Fruit fly (Drosophila melanogaster) whole organism, embryonic: ENCODE data around the gene NELF-B.
A peak's percentile ranks its signal among the peaks of the same experiment; 100 is the strongest.

Source experiments
- Asciz ChIP-seq: fragments of 200-800 bp; sonication (Bioruptor generic); optimal IDR thresholded peaks from 2 replicates; lab custom pipeline; 2017; ENCODE audit warnings: missing biosample characterization, mild to moderate bottlenecking, missing genetic modification characterization, missing genetic modification reagents
- CG1024 ChIP-seq: fragments of 200-800 bp; sonication (Bioruptor generic); IDR thresholded peaks from 2 replicates; pipeline ENCODE4 v1.3.6; 2022; ENCODE audit warnings: missing biosample characterization, missing genetic modification characterization
- CG10431 ChIP-seq: fragments of 200-800 bp; sonication (Bioruptor generic); optimal IDR thresholded peaks from 3 replicates; lab custom pipeline; 2018; ENCODE audit warnings: missing biosample characterization, mild to moderate bottlenecking, missing genetic modification characterization
- CG10462 ChIP-seq: fragments of 200-800 bp; sonication (Bioruptor generic); optimal IDR thresholded peaks from 2 replicates; lab custom pipeline; 2016; ENCODE audit warnings: missing biosample characterization, missing genetic modification characterization
- CG11085 ChIP-seq: fragments of 200-800 bp; sonication (Bioruptor generic); IDR thresholded peaks from 2 replicates; pipeline ENCODE4 v1.3.6; 2022; ENCODE audit warnings: missing biosample characterization, missing genetic modification characterization
- CG11456 ChIP-seq: fragments of 200-800 bp; sonication (Bioruptor generic); IDR thresholded peaks from 3 replicates; pipeline ENCODE4 v1.3.6; 2022; ENCODE audit warnings: missing biosample characterization, missing genetic modification characterization
- CG11504 ChIP-seq: fragments of 200-800 bp; sonication (Bioruptor generic); optimal IDR thresholded peaks from 3 replicates; lab custom pipeline; 2019; ENCODE audit warnings: missing biosample characterization, mild to moderate bottlenecking, missing genetic modification characterization, moderate library complexity
- CG1233 ChIP-seq: fragments of 200-800 bp; sonication (Bioruptor generic); optimal IDR thresholded peaks from 4 replicates; lab custom pipeline; 2018; ENCODE audit warnings: missing biosample characterization, mild to moderate bottlenecking, missing genetic modification characterization
- CG13424 ChIP-seq: fragments of 200-800 bp; sonication (Bioruptor generic); optimal IDR thresholded peaks from 2 replicates; lab custom pipeline; 2019; ENCODE audit warnings: missing biosample characterization, mild to moderate bottlenecking, missing genetic modification characterization, moderate library complexity
- CG1647 ChIP-seq: fragments of 200-800 bp; sonication (Bioruptor generic); optimal IDR thresholded peaks from 3 replicates; lab custom pipeline; 2016; ENCODE audit warnings: missing biosample characterization, missing genetic modification characterization
- CG17186 ChIP-seq: fragments of 200-800 bp; sonication (Bioruptor generic); optimal IDR thresholded peaks from 3 replicates; lab custom pipeline; 2017; ENCODE audit warnings: missing biosample characterization, missing genetic modification reagents, missing genetic modification characterization
- CG17359 ChIP-seq: fragments of 200-800 bp; sonication (Bioruptor generic); optimal IDR thresholded peaks from 3 replicates; lab custom pipeline; 2018; ENCODE audit warnings: missing biosample characterization, mild to moderate bottlenecking, missing genetic modification characterization, moderate library complexity
- CG18011 ChIP-seq: fragments of 200-800 bp; sonication (Bioruptor generic); optimal IDR thresholded peaks from 2 replicates; lab custom pipeline; 2017; ENCODE audit warnings: missing biosample characterization, missing genetic modification characterization, mild to moderate bottlenecking, moderate library complexity, missing genotype
- CG18764 ChIP-seq: fragments of 200-800 bp; sonication (Bioruptor generic); optimal IDR thresholded peaks from 3 replicates; lab custom pipeline; 2016; ENCODE audit warnings: missing biosample characterization, missing genetic modification characterization
- CG3065 ChIP-seq: fragments of 200-800 bp; sonication (Bioruptor generic); optimal IDR thresholded peaks from 2 replicates; lab custom pipeline; 2016; ENCODE audit warnings: missing biosample characterization, missing genetic modification characterization
- CG34422 ChIP-seq: fragments of 200-800 bp; sonication (Bioruptor generic); IDR thresholded peaks from 3 replicates; pipeline ENCODE4 v1.3.6; 2022; ENCODE audit warnings: missing biosample characterization, missing genetic modification characterization
- CG3726 ChIP-seq: fragments of 200-800 bp; sonication (Bioruptor generic); IDR thresholded peaks from 3 replicates; pipeline ENCODE4, ENCODE4 v1.3.6; 2022; ENCODE audit warnings: missing biosample characterization, missing genetic modification characterization
- CG3838 ChIP-seq: fragments of 200-800 bp; sonication (Bioruptor generic); optimal IDR thresholded peaks from 3 replicates; lab custom pipeline; 2016; ENCODE audit warnings: missing biosample characterization, missing genetic modification characterization
- CG43689 ChIP-seq: fragments of 200-800 bp; sonication (Bioruptor generic); IDR thresholded peaks from 2 replicates; pipeline ENCODE4 v1.3.6; 2022; ENCODE audit warnings: missing biosample characterization, missing genetic modification characterization
- CG4854 ChIP-seq: fragments of 200-800 bp; sonication (Bioruptor generic); optimal IDR thresholded peaks from 2 replicates; lab custom pipeline; 2016; ENCODE audit warnings: missing biosample characterization, missing genetic modification characterization, inconsistent platforms
- CG7556 ChIP-seq: fragments of 200-800 bp; sonication (Bioruptor generic); optimal IDR thresholded peaks from 2 replicates; lab custom pipeline; 2017; ENCODE audit warnings: missing biosample characterization, mild to moderate bottlenecking, missing genetic modification characterization
- CG8290 ChIP-seq, 3 experiments: fragments of 200-800 bp; sonication (Bioruptor generic); optimal IDR thresholded peaks; 2 replicates each; lab custom pipeline; 2016 to 2019; ENCODE audit warnings: missing biosample characterization in 3 of 3, missing genetic modification characterization in 3 of 3, mild to moderate bottlenecking in 2 of 3, moderate library complexity in 1 of 3
- Chrac-16 ChIP-seq: fragments of 200-800 bp; sonication (Bioruptor generic); optimal IDR thresholded peaks from 3 replicates; lab custom pipeline; 2016; ENCODE audit warnings: missing biosample characterization, missing genetic modification characterization
- E2f1 ChIP-seq: fragments of 200-800 bp; sonication (Bioruptor generic); IDR thresholded peaks from 2 replicates; pipeline ENCODE4 v1.3.6; 2022; ENCODE audit warnings: missing biosample characterization, missing genetic modification characterization
- ERR ChIP-seq: fragments of 200-800 bp; sonication (Bioruptor generic); optimal IDR thresholded peaks from 2 replicates; lab custom pipeline; 2016; ENCODE audit warnings: missing biosample characterization, missing genetic modification characterization
- Eip74EF ChIP-seq, 2 experiments: fragments of 200-800 bp in 1 of 2; fragments of >200 bp in 1 of 2; sonication (Bioruptor generic) in 1 of 2; optimal IDR thresholded peaks; 2 replicates each; lab custom pipeline; 2017 to 2019; ENCODE audit warnings: missing biosample characterization in 2 of 2, missing genetic modification characterization in 2 of 2, mild to moderate bottlenecking in 1 of 2, moderate library complexity in 1 of 2
- Elba2 ChIP-seq: fragments of 200-800 bp; sonication (Bioruptor generic); optimal IDR thresholded peaks from 3 replicates; lab custom pipeline; 2016; ENCODE audit warnings: missing biosample characterization, missing genetic modification characterization
- Nf-YB ChIP-seq: fragments of 200-800 bp; sonication (Bioruptor generic); optimal IDR thresholded peaks from 3 replicates; lab custom pipeline; 2019; ENCODE audit warnings: missing biosample characterization, mild to moderate bottlenecking, missing genetic modification characterization, moderate library complexity
- Oaz ChIP-seq: fragments of 200-800 bp; sonication (Bioruptor generic); IDR thresholded peaks from 2 replicates; pipeline ENCODE4 v1.3.6; 2022; ENCODE audit warnings: missing biosample characterization, missing genetic modification characterization
- Poxn ChIP-seq: fragments of 200-800 bp; sonication (Bioruptor generic); IDR thresholded peaks from 2 replicates; pipeline ENCODE4 v1.3.6; 2022; ENCODE audit warnings: missing biosample characterization, missing genetic modification characterization
- Rfx ChIP-seq: fragments of 200-800 bp; sonication (Bioruptor generic); IDR thresholded peaks from 2 replicates; pipeline ENCODE4 v1.3.6; 2022; ENCODE audit warnings: missing biosample characterization, missing genetic modification characterization
- Rx ChIP-seq: fragments of 200-800 bp; sonication (Bioruptor generic); IDR thresholded peaks from 2 replicates; pipeline ENCODE4 v1.3.6; 2022; ENCODE audit warnings: missing biosample characterization, missing genetic modification characterization
- Sox100B ChIP-seq: fragments of 200-800 bp; sonication (Bioruptor generic); optimal IDR thresholded peaks from 3 replicates; lab custom pipeline; 2018; ENCODE audit warnings: missing biosample characterization, mild to moderate bottlenecking, missing genetic modification characterization
- Sox102F ChIP-seq: fragments of 200-800 bp; sonication (Bioruptor generic); optimal IDR thresholded peaks from 2 replicates; lab custom pipeline; 2018; ENCODE audit warnings: missing biosample characterization, mild to moderate bottlenecking, missing genetic modification characterization, moderate library complexity
- aop ChIP-seq: fragments of 200-800 bp; sonication (Bioruptor generic); IDR thresholded peaks from 2 replicates; pipeline ENCODE4 v1.3.6; 2022; ENCODE audit warnings: missing biosample characterization, missing genetic modification characterization
- cad ChIP-seq: fragments of >200 bp; optimal IDR thresholded peaks from 2 replicates; lab custom pipeline; 2017; ENCODE audit warnings: missing biosample characterization, missing genetic modification characterization
- danr ChIP-seq: fragments of 200-800 bp; sonication (Bioruptor generic); IDR thresholded peaks from 2 replicates; pipeline ENCODE4 v1.3.6; 2022; ENCODE audit warnings: missing biosample characterization, missing genetic modification characterization
- gfzf ChIP-seq: fragments of 200-800 bp; sonication (Bioruptor generic); optimal IDR thresholded peaks from 2 replicates; lab custom pipeline; 2016; ENCODE audit warnings: missing biosample characterization, mild to moderate bottlenecking, missing genetic modification characterization, moderate library complexity
- inv ChIP-seq: fragments of 200-800 bp; sonication (Bioruptor generic); IDR thresholded peaks from 2 replicates; pipeline ENCODE4 v1.3.6; 2022; ENCODE audit warnings: missing biosample characterization, missing genetic modification characterization; ENCODE audit not compliant: partially characterized antibody
- klu ChIP-seq: fragments of 200-800 bp; sonication (Bioruptor generic); IDR thresholded peaks from 2 replicates; pipeline ENCODE4 v1.3.6; 2022; ENCODE audit warnings: missing biosample characterization, missing genetic modification characterization
- nmo ChIP-seq: fragments of 200-800 bp; sonication (Bioruptor generic); optimal IDR thresholded peaks from 2 replicates; lab custom pipeline; 2018; ENCODE audit warnings: missing biosample characterization, mild to moderate bottlenecking, missing genetic modification characterization, moderate library complexity
- prd ChIP-seq, 3 experiments: fragments of >200 bp in 2 of 3; fragments of 200-800 bp in 1 of 3; sonication (Bioruptor generic) in 1 of 3; optimal IDR thresholded peaks in 2 of 3; IDR thresholded peaks in 1 of 3; 2 replicates in 2 of 3; 3 replicates in 1 of 3; pipeline versions ENCODE4 v1.3.6 to Lab custom; 2017 to 2022; ENCODE audit warnings: missing biosample characterization in 1 of 3, missing genetic modification characterization in 1 of 3
- ro ChIP-seq: fragments of 200-800 bp; sonication (Bioruptor generic); IDR thresholded peaks from 2 replicates; pipeline ENCODE4 v1.3.6; 2022; ENCODE audit warnings: missing biosample characterization, missing genetic modification characterization
- scrt ChIP-seq: fragments of 200-800 bp; sonication (Bioruptor generic); optimal IDR thresholded peaks from 2 replicates; lab custom pipeline; 2018; ENCODE audit warnings: missing biosample characterization, mild to moderate bottlenecking, missing genetic modification characterization, moderate library complexity
- sens-2 ChIP-seq: fragments of 200-800 bp; sonication (Bioruptor generic); IDR thresholded peaks from 2 replicates; pipeline ENCODE4 v1.3.6; 2022; ENCODE audit warnings: missing biosample characterization, missing genetic modification characterization
- slbo ChIP-seq: fragments of 200-800 bp; sonication (Bioruptor generic); IDR thresholded peaks from 2 replicates; pipeline ENCODE4 v1.3.6; 2022; ENCODE audit warnings: missing biosample characterization, missing genetic modification characterization
- twi ChIP-seq: fragments of 200-800 bp; optimal IDR thresholded peaks from 2 replicates; lab custom pipeline; 2019; ENCODE audit warnings: missing biosample characterization, mild to moderate bottlenecking, missing genetic modification characterization, moderate library complexity
- vfl ChIP-seq: fragments of 200-800 bp; sonication (Bioruptor generic); optimal IDR thresholded peaks from 2 replicates; lab custom pipeline; 2016; ENCODE audit warnings: missing biosample characterization, missing genetic modification characterization

The NELF-B gene

DNA sequence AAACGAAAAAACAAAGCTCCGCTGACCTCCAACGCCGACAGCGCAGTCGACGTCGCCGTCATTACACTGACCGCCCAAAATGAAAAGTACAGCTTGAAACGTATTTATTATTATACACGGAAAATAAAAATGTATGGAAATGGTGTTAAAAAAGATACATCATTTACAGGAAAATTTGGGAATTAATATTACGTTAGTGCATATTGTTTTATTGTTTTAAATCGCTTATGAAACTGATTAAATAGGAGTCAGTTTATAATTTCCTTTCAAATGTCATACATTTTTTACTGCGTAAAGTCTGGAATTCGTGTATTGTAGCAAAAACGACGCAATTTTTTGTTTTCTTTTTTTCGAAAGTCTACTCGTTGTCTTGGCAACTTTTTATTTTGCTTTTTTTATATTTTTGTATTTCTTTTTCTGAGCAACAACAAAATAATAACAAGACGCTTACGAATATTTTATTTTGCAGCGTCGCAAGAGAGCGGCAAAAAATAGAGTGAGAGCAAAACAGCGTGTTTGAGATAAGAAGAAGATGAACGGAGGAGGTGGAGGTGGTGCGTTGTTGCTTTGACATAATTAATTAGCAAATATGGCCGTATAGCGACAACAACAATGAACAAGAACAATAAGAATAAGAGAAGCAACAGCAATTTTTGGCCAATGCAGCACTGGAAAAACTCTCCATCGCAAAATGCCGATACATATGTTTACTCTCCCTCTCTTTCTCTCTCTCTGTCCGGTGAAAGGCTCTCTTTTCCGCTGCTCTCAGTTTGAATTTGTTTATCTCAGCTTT is 36.0 kb downstream of the NELF-B start (continued):
- TF ChIP-seq CG18764 (GFP tag; lab: Kevin White, UChicago) (peak; percentile 25), Sox100B (peak; percentile 64), E2f1 (peak; percentile 63), Poxn (GFP tag; lab: Robert Waterston, UW) (peak; percentile 49), CG11085 (GFP tag; lab: Robert Waterston, UW) (no peak), CG11504 (peak; percentile 73), Asciz (GFP tag; lab: Kevin White, UChicago) (peak; percentile 63), CG8290 (GFP tag; optimal IDR thresholded peaks at IDR 0.05; lab: Kevin White, UChicago) (no peak), CG8290 (tag; optimal IDR thresholded peaks at IDR 0.05; lab: Kevin White, UChicago) (peak in 1 of 2 experiments; percentile 51), CG3065 (GFP tag; lab: Kevin White, UChicago) (no peak), Sox102F (GFP tag; lab: Kevin White, UChicago) (peak; percentile 79), CG1647 (GFP tag; lab: Kevin White, UChicago) (peak; percentile 63), CG4854 (GFP tag; lab: Kevin White, UChicago) (peak; percentile 75), nmo (GFP tag; lab: Kevin White, UChicago) (peak; percentile 47), CG7556 (GFP tag; lab: Kevin White, UChicago) (peak; percentile 88), twi (tag; lab: Kevin White, UChicago) (no peak), inv (GFP tag; lab: Robert Waterston, UW) (no peak), prd (optimal IDR thresholded peaks at IDR 0.05; lab: Kevin White, UChicago) (no peak), prd (GFP tag; IDR thresholded peaks at IDR 0.05; lab: Robert Waterston, UW) (peak; percentile 67; the same call in 2 of the 3 replicates), Elba2 (GFP tag; lab: Kevin White, UChicago) (no peak), CG11456 (peak; percentile 57; the same call in 1 of the 3 replicates), CG1024 (GFP tag; lab: Robert Waterston, UW) (no peak), aop (no peak), CG10462 (GFP tag; lab: Kevin White, UChicago) (peak; percentile 55), Chrac-16 (GFP tag; lab: Kevin White, UChicago) (peak; percentile 53), Eip74EF (GFP tag; optimal IDR thresholded peaks at IDR 0.05; lab: Kevin White, UChicago) (peak in 1 of 2 experiments; percentile 55), gfzf (GFP tag; lab: Kevin White, UChicago) (no peak), ro (no peak), CG10431 (GFP tag; lab: Kevin White, UChicago) (no peak), CG17186 (GFP tag; lab: Kevin White, UChicago) (no peak), ERR (GFP tag; lab: Kevin White, UChicago) (no peak), Oaz (GFP tag; lab: Robert Waterston, UW) (peak; percentile 53; the same call in 1 of the 2 replicates), CG34422 (GFP tag; lab: Robert Waterston, UW) (peak; percentile 45; the same call in 1 of the 3 replicates), Nf-YB (GFP tag; lab: Kevin White, UChicago) (peak; percentile 64), scrt (GFP tag; lab: Kevin White, UChicago) (peak; percentile 54), Rx (GFP tag; lab: Robert Waterston, UW) (0 out of 2 replicates have a peak, but pooled peaks have one; percentile 37), CG17359 (tag; lab: Kevin White, UChicago) (peak; percentile 80), vfl (GFP tag; lab: Kevin White, UChicago) (peak; percentile 21), CG3726 (GFP tag; lab: Robert Waterston, UW) (peak; percentile 59; the same call in 1 of the 3 replicates), cad (GFP tag; lab: Kevin White, UChicago) (no peak), CG18011 (GFP tag; lab: Kevin White, UChicago) (peak; percentile 41), CG3838 (GFP tag; lab: Kevin White, UChicago) (peak; percentile 46), CG43689 (no peak), slbo (GFP tag; lab: Robert Waterston, UW) (peak; percentile 84), CG1233 (GFP tag; lab: Kevin White, UChicago) (peak; percentile 64), CG13424 (tag; lab: Kevin White, UChicago) (peak; percentile 78), sens-2 (GFP tag; lab: Robert Waterston, UW) (no peak), danr (GFP tag; lab: Robert Waterston, UW) (0 out of 2 replicates have a peak, but pooled peaks have one; percentile 8), klu (GFP tag; lab: Robert Waterston, UW) (peak; percentile 26; the same call in 1 of the 2 replicates), Rfx (peak; percentile 74)
